Fruit fly (Drosophila melanogaster): Measurements from ENCODE around the gene Acbp3.

The Acbp3 gene

DNA sequence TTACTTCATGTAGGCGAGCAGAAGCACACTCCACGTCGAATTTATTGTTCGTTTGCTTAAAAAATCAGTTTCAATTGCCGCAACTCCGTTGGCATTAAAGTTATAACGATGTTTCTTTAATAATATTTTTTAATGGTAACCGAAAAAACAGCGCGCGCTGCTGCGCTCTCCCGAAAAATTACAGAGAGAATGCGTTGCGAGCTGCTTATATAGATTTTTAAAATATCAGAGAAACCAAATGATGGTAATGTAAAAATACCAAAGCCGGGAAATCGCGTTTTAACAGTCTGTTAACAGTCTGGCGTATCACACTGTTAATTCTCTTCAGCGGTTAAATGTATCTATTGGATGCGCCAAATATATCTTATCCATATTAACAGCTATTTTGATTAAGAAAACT is 26.2 kb downstream of the Acbp3 start, which contains the start of gene corn (continued):
- TF ChIP-seq CG8089 (GFP tag; optimal IDR thresholded peaks at IDR 0.05), result no peak
- TF ChIP-seq CG9797 (GFP tag; optimal IDR thresholded peaks at IDR 0.05), result peak; percentile 26
- TF ChIP-seq ac (GFP tag; optimal IDR thresholded peaks at IDR 0.05), result no peak
- no peak for TF ChIP-seq CG11398 (GFP tag; optimal IDR thresholded peaks at IDR 0.05)
- no peak for TF ChIP-seq CG9437 (GFP tag; optimal IDR thresholded peaks at IDR 0.05)
- TF ChIP-seq CG14014 (GFP tag; IDR thresholded peaks at IDR 0.05), result no peak
- TF ChIP-seq CG2712 (tag; optimal IDR thresholded peaks at IDR 0.05), result no peak
- TF ChIP-seq odd (GFP tag; optimal IDR thresholded peaks at IDR 0.05), result no peak
- TF ChIP-seq Trl (optimal IDR thresholded peaks at IDR 0.05), result peak; percentile 46 to 52
- TF ChIP-seq Trl (GFP tag; optimal IDR thresholded peaks at IDR 0.05), result no peak
- TF ChIP-seq NC2α (GFP tag; optimal IDR thresholded peaks at IDR 0.05), result no peak
- peak; percentile 71 for TF ChIP-seq gfzf (GFP tag; optimal IDR thresholded peaks at IDR 0.05)
- no peak for TF ChIP-seq CG1603 (tag; optimal IDR thresholded peaks at IDR 0.05)
- no peak for TF ChIP-seq Neu2 (GFP tag; optimal IDR thresholded peaks at IDR 0.05; ENCODE audit: borderline replicate concordance)
- TF ChIP-seq sim (GFP tag; IDR thresholded peaks at IDR 0.05), result no peak
- TF ChIP-seq CkIIα-i1 (GFP tag; IDR thresholded peaks at IDR 0.05), result no peak
- TF ChIP-seq CG4328 (GFP tag; optimal IDR thresholded peaks at IDR 0.05), result no peak
- no peak for TF ChIP-seq CG14965 (GFP tag; optimal IDR thresholded peaks at IDR 0.05; ENCODE audit: borderline replicate concordance)
- peak; percentile 12 for TF ChIP-seq Deaf1 (tag; optimal IDR thresholded peaks at IDR 0.05)
- no peak for TF ChIP-seq NK7.1 (GFP tag; optimal IDR thresholded peaks at IDR 0.05)
- TF ChIP-seq fd102C (GFP tag; optimal IDR thresholded peaks at IDR 0.05), result no peak
- no peak for TF ChIP-seq CG17359 (tag; optimal IDR thresholded peaks at IDR 0.05)
- TF ChIP-seq croc (GFP tag; conservative IDR thresholded peaks at IDR 0.05), result no peak
- TF ChIP-seq CG5180 (GFP tag; optimal IDR thresholded peaks at IDR 0.05), result no peak
- TF ChIP-seq CG9215 (GFP tag; IDR thresholded peaks at IDR 0.05), result no peak
- TF ChIP-seq CG12391 (tag; optimal IDR thresholded peaks at IDR 0.05), result no peak
- no peak for TF ChIP-seq tap (tag; optimal IDR thresholded peaks at IDR 0.05)
- no peak for TF ChIP-seq CG15269 (tag; optimal IDR thresholded peaks at IDR 0.05)
- TF ChIP-seq CG7357 (GFP tag; IDR thresholded peaks at IDR 0.05), result no peak
- TF ChIP-seq unc-4 (GFP tag; IDR thresholded peaks at IDR 0.05; ENCODE audit: partially characterized antibody), result no peak
- no peak for TF ChIP-seq CG10462 (GFP tag; optimal IDR thresholded peaks at IDR 0.05)
- TF ChIP-seq CG6175 (GFP tag; IDR thresholded peaks at IDR 0.05), result no peak
- TF ChIP-seq CG11504 (tag; optimal IDR thresholded peaks at IDR 0.05), result peak; percentile 29
- no peak for TF ChIP-seq NC2β (GFP tag; optimal IDR thresholded peaks at IDR 0.05)

DNA sequence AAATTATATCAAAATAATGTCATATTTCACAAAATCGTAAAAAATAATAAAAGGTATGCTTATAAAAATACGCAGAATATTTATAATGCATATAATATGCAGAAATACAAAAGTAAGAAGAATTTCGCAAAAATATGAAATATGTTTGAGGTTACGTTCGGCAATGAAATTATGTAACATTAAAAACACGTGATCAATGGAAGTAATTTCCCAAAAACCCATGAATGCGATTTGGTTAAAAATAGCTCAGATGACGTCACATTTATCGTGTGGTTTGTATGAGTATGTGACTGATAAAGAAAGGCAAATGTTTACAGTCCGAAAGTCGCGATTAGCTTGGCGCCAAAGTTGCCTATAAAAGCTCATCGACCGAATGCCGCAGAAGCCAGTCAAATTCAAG is 27.0 kb downstream of the Acbp3 start, which contains the start of gene CG8620:
Gene CG8620, plus strand, starts transcription at position 387 of the 400 bp plus-strand sequence.
- peak in 1 of 2 experiments; percentile 69 for TF ChIP-seq Pdp1 (GFP tag; optimal IDR thresholded peaks at IDR 0.05)
- no peak for TF ChIP-seq CG3838 (GFP tag; optimal IDR thresholded peaks at IDR 0.05)
- TF ChIP-seq bigmax (GFP tag; optimal IDR thresholded peaks at IDR 0.05), result peak; percentile 64
- peak; percentile 4 for TF ChIP-seq CG34376 (GFP tag; optimal IDR thresholded peaks at IDR 0.05)
- TF ChIP-seq exex (tag; optimal IDR thresholded peaks at IDR 0.05), result no peak
- peak; percentile 0 for TF ChIP-seq CG15514 (GFP tag; optimal IDR thresholded peaks at IDR 0.05)
- TF ChIP-seq CG12155 (GFP tag; optimal IDR thresholded peaks at IDR 0.05), result no peak
- peak; percentile 8 for TF ChIP-seq cwo (GFP tag; optimal IDR thresholded peaks at IDR 0.05)

All from whole organism, embryonic.